Fruit fly (Drosophila melanogaster) whole organism, wandering third instar larva: ENCODE data around the gene Bet3.
A peak's percentile ranks its signal among the peaks of the same experiment; 100 is the strongest.

Experiments
- Abd-B ChIP-seq: fragments of >200 bp; optimal IDR thresholded peaks from 2 replicates; lab custom pipeline; 2017; ENCODE audit warnings: missing biosample characterization, missing genetic modification characterization
- CG32264 ChIP-seq: fragments of 200-800 bp; sonication (Bioruptor generic); optimal IDR thresholded peaks from 2 replicates; lab custom pipeline; 2016; ENCODE audit warnings: missing biosample characterization, missing genetic modification characterization
- CG9705 ChIP-seq: fragments of 200-800 bp; sonication (Bioruptor generic); optimal IDR thresholded peaks from 2 replicates; lab custom pipeline; 2018; ENCODE audit warnings: missing biosample characterization, mild to moderate bottlenecking, missing genetic modification characterization
- CrebA ChIP-seq: fragments of 200-800 bp; sonication (Bioruptor generic); optimal IDR thresholded peaks from 2 replicates; lab custom pipeline; 2016; ENCODE audit warnings: missing biosample characterization, mild to moderate bottlenecking, missing genetic modification characterization, borderline replicate concordance
- Dfd ChIP-seq: fragments of >200 bp; optimal IDR thresholded peaks from 2 replicates; lab custom pipeline; 2017; ENCODE audit warnings: missing biosample characterization, missing genetic modification characterization
- Dif ChIP-seq: fragments of 200-275, 200-300 bp; sonication (Bioruptor generic); optimal IDR thresholded peaks from 2 replicates; lab custom pipeline; 2018; ENCODE audit warnings: missing biosample characterization, missing genetic modification characterization; ENCODE audit not compliant: partially characterized antibody
- GATAd ChIP-seq: sonication (Bioruptor generic); optimal IDR thresholded peaks from 2 replicates; lab custom pipeline; 2016; ENCODE audit warnings: missing biosample characterization, missing genetic modification characterization
- HLH106 ChIP-seq: fragments of 200-800 bp; optimal IDR thresholded peaks from 3 replicates; lab custom pipeline; 2019; ENCODE audit warnings: missing biosample characterization, mild to moderate bottlenecking, missing genetic modification characterization, moderate library complexity
- Hnf4 ChIP-seq: fragments of 200-800 bp; sonication (Bioruptor generic); optimal IDR thresholded peaks from 2 replicates; lab custom pipeline; 2016; ENCODE audit warnings: missing biosample characterization, mild to moderate bottlenecking, missing genetic modification characterization
- Hr78 ChIP-seq: fragments of >200 bp; optimal IDR thresholded peaks from 2 replicates; lab custom pipeline; 2017; ENCODE audit warnings: missing biosample characterization, missing genetic modification characterization
- Hr83 ChIP-seq: fragments of 200-300 bp; sonication (Bioruptor generic); optimal IDR thresholded peaks from 2 replicates; lab custom pipeline; 2016; ENCODE audit warnings: missing biosample characterization, mild to moderate bottlenecking, missing genetic modification characterization, moderate library complexity; ENCODE audit not compliant: poor library complexity, severe bottlenecking
- Jra ChIP-seq: sonication (Bioruptor generic); optimal IDR thresholded peaks from 2 replicates; lab custom pipeline; 2016; ENCODE audit warnings: missing biosample characterization, missing genetic modification characterization
- Mio ChIP-seq: sonication (Bioruptor generic); optimal IDR thresholded peaks from 2 replicates; lab custom pipeline; 2016; ENCODE audit warnings: missing biosample characterization, missing genetic modification characterization
- Myc ChIP-seq: fragments of >200 bp; optimal IDR thresholded peaks from 2 replicates; lab custom pipeline; 2017
- N ChIP-seq: fragments of >200 bp; optimal IDR thresholded peaks from 2 replicates; lab custom pipeline; 2018; ENCODE audit warnings: missing biosample characterization, missing external identifiers, missing genetic modification characterization
- OdsH ChIP-seq: fragments of 200-800 bp; sonication (Bioruptor generic); optimal IDR thresholded peaks from 2 replicates; lab custom pipeline; 2016; ENCODE audit warnings: missing biosample characterization, mild to moderate bottlenecking, missing genetic modification characterization
- Rel ChIP-seq, 2 experiments: fragments of 200-800 bp; sonication (Bioruptor generic) in 1 of 2; optimal IDR thresholded peaks; 2 replicates in 1 of 2; 3 replicates in 1 of 2; lab custom pipeline; 2016 to 2019; ENCODE audit warnings: mild to moderate bottlenecking in 2 of 2, missing biosample characterization in 2 of 2, missing genetic modification characterization in 2 of 2, moderate library complexity in 1 of 2
- Vsx2 ChIP-seq: fragments of 200-300, 225-300 bp; sonication (Bioruptor generic); optimal IDR thresholded peaks from 2 replicates; lab custom pipeline; 2018; ENCODE audit warnings: missing biosample characterization, missing genetic modification characterization; ENCODE audit not compliant: partially characterized antibody
- br ChIP-seq: fragments of 200-800 bp; sonication (Bioruptor generic); optimal IDR thresholded peaks from 2 replicates; lab custom pipeline; 2016; ENCODE audit warnings: missing biosample characterization, missing genetic modification characterization
- brk ChIP-seq: fragments of 200-800 bp; sonication (Bioruptor generic); optimal IDR thresholded peaks from 2 replicates; lab custom pipeline; 2016; ENCODE audit warnings: missing biosample characterization, mild to moderate bottlenecking, missing genetic modification characterization
- dl ChIP-seq, 2 experiments: fragments of 175-275, 200-275 bp in 1 of 2; fragments of 200-275 bp in 1 of 2; sonication (Bioruptor generic); optimal IDR thresholded peaks; lab custom pipeline; 2018; ENCODE audit warnings: mild to moderate bottlenecking in 2 of 2, missing biosample characterization in 2 of 2, missing genetic modification characterization in 2 of 2, moderate library complexity in 2 of 2; ENCODE audit not compliant: partially characterized antibody in 2 of 2, insufficient read depth in 1 of 2
- dmrt93B ChIP-seq: fragments of 200-800 bp; sonication (Bioruptor generic); optimal IDR thresholded peaks from 2 replicates; lab custom pipeline; 2018; ENCODE audit warnings: missing biosample characterization, mild to moderate bottlenecking, missing genetic modification characterization
- dsf ChIP-seq: sonication (Bioruptor generic); optimal IDR thresholded peaks from 2 replicates; lab custom pipeline; 2016; ENCODE audit warnings: missing biosample characterization, missing genetic modification characterization, borderline replicate concordance
- ey ChIP-seq: fragments of 200-800 bp; sonication (Bioruptor generic); optimal IDR thresholded peaks from 2 replicates; lab custom pipeline; 2016; ENCODE audit warnings: missing biosample characterization, missing genetic modification characterization
- foxo ChIP-seq, 2 experiments: fragments of 200-800 bp; sonication (Bioruptor generic); optimal IDR thresholded peaks; 2 replicates in 1 of 2; 3 replicates in 1 of 2; lab custom pipeline; 2016 to 2017; ENCODE audit warnings: missing biosample characterization in 2 of 2, missing genetic modification characterization in 2 of 2
- fru ChIP-seq: fragments of 200-800 bp; sonication (Bioruptor generic); optimal IDR thresholded peaks from 3 replicates; lab custom pipeline; 2016; ENCODE audit warnings: missing biosample characterization, mild to moderate bottlenecking, missing genetic modification characterization
- h ChIP-seq: fragments of 200-800 bp; sonication (Bioruptor generic); optimal IDR thresholded peaks from 3 replicates; lab custom pipeline; 2016; ENCODE audit warnings: missing biosample characterization, mild to moderate bottlenecking, missing genetic modification characterization
- jim ChIP-seq: fragments of 175-275, 200-325 bp; sonication (Bioruptor generic); optimal IDR thresholded peaks from 2 replicates; lab custom pipeline; 2016; ENCODE audit warnings: missing biosample characterization, mild to moderate bottlenecking, missing genetic modification characterization
- lola ChIP-seq: fragments of >200 bp; optimal IDR thresholded peaks from 2 replicates; lab custom pipeline; 2017; ENCODE audit warnings: missing biosample characterization, missing genetic modification characterization
- pan ChIP-seq: fragments of >200 bp; optimal IDR thresholded peaks from 2 replicates; lab custom pipeline; 2017
- psq ChIP-seq: fragments of 200-800 bp; sonication (Bioruptor generic); optimal IDR thresholded peaks from 3 replicates; lab custom pipeline; 2017; ENCODE audit warnings: missing biosample characterization, mild to moderate bottlenecking, missing genetic modification characterization, moderate library complexity
- rgr ChIP-seq: fragments of 200-800 bp; sonication (Bioruptor generic); optimal IDR thresholded peaks from 3 replicates; lab custom pipeline; 2016; ENCODE audit warnings: missing biosample characterization, mild to moderate bottlenecking, missing genetic modification characterization
- sage ChIP-seq: fragments of 200-800 bp; sonication (Bioruptor generic); optimal IDR thresholded peaks from 2 replicates; lab custom pipeline; 2016; ENCODE audit warnings: missing biosample characterization, mild to moderate bottlenecking, missing genetic modification characterization
- sv ChIP-seq: fragments of 200-800 bp; sonication (Bioruptor generic); optimal IDR thresholded peaks from 3 replicates; lab custom pipeline; 2016; ENCODE audit warnings: missing biosample characterization, missing genetic modification characterization
- tai ChIP-seq: sonication (Bioruptor generic); optimal IDR thresholded peaks from 2 replicates; lab custom pipeline; 2016; ENCODE audit warnings: missing biosample characterization, missing genetic modification characterization
- usp ChIP-seq: fragments of >200 bp; optimal IDR thresholded peaks from 2 replicates; lab custom pipeline; 2017; ENCODE audit warnings: missing biosample characterization, missing genetic modification characterization
- woc ChIP-seq: sonication (Bioruptor generic); optimal IDR thresholded peaks from 2 replicates; lab custom pipeline; 2016; ENCODE audit warnings: missing biosample characterization, mild to moderate bottlenecking, missing genetic modification characterization

Bet3 gene

DNA sequence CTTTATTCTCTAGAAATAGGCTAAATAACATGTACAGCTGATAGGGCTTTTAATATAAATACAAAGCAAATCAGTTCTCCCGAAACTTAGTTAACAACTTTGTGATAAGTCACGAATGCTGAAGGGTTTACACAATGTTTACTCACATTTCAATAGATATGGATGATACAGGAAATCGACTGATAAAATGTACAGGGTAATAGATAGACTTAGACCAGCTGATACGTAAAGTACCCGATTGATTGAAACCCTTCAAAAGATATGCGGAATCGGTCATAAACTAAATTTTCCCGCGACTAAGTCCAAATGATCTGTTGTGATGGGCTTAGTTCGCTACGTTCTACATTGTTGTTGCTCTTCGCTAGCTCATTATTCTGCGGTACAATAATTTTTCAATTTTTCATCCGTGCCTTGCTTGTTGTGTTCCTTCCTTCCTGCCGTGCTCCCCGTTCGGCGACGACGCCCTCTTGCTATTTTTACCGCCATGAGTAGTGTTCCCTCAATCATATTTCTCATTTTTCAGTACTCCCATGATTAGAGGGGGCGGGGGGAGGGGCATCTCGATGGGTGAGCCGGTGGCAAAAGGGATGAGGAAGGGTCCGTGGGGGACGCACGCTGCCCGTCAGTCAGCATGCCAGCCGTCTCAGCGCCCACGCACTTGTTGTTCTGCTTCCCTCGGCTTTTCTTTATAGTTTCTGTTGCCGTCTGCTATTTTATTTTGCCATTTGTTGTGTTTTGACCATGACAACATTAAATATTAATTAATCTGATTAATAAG lies 9.1 kb downstream of the Bet3 start:
- TF ChIP-seq Jra (GFP tag; lab: Kevin White, UChicago): no peak

DNA sequence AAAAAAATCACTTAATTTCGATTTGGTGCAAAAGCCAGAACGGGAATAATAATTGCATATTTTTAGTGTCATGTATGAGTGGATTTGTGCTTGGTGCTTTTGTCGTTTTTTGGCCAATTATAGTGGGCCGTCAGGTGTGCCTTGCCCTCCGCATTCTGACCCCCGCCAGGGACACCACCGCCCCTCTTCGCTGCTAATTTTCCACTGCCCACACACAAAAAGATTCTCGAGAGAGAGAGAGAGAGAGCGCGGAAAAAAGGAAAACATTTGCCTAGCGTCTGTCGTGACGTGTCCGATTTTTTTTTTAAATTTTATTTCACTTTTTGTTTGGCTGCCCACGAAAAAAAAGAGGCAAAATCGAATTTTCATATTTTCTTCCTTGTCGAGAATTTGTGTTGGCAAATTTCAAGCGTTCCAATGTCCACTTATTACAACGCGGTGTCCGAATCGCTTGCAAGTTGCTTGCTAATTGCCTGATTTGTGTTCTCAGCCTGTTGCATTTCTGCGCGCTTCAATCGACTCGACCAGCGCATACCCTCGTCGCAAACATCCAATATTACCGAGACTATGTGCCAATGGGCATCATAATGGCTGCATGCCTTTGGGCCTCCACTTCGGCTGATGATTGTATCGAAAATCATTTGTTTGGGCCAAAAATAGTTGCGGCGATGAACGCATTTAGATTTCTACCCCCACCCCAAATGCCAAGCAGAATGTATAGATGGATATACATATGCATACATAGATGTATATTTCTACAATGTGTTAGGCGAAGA lies 10.0 kb downstream of the Bet3 start:
- TF ChIP-seq Rel (GFP tag; optimal IDR thresholded peaks at IDR 0.05; lab: Kevin White, UChicago) (no peak), Rel (tag; optimal IDR thresholded peaks at IDR 0.05; lab: Kevin White, UChicago) (no peak), sage (no peak), Dif (GFP tag; lab: Kevin White, UChicago) (peak; percentile 7), CG9705 (GFP tag; lab: Kevin White, UChicago) (no peak), Hr83 (no peak)

DNA sequence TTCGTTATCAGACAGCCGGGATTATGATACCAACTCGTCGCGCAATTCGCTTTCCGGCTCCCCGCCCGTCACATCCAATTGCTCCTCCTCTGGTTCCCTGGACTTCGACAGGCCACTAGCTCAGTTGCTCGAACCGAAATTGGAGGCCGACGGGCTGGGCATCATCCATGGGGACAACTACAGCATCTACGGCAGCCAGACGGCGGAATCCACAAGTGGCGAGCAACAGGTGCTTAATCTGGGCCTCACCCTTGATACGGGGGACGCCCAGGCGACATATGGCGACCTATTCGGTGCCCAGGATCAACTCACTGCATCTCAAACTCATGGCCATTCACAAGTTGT lies 11.5 kb downstream of the Bet3 start:
- TF ChIP-seq tai (no peak), Vsx2 (GFP tag; lab: Kevin White, UChicago) (no peak), usp (no peak), Hnf4 (GFP tag; lab: Kevin White, UChicago) (no peak), fru (GFP tag; lab: Kevin White, UChicago) (no peak), CG32264 (GFP tag; lab: Kevin White, UChicago) (no peak), psq (GFP tag; lab: Kevin White, UChicago) (no peak), ey (GFP tag; lab: Kevin White, UChicago) (no peak), rgr (GFP tag; lab: Kevin White, UChicago) (no peak), CrebA (no peak), pan (lab: Kevin White, UChicago) (no peak), Myc (lab: Kevin White, UChicago) (no peak), Mio (GFP tag; lab: Kevin White, UChicago) (no peak), brk (no peak), Hr78 (GFP tag; lab: Kevin White, UChicago) (no peak), Hr83 (no peak), br (GFP tag; lab: Kevin White, UChicago) (no peak), woc (GFP tag; lab: Kevin White, UChicago) (no peak)

DNA sequence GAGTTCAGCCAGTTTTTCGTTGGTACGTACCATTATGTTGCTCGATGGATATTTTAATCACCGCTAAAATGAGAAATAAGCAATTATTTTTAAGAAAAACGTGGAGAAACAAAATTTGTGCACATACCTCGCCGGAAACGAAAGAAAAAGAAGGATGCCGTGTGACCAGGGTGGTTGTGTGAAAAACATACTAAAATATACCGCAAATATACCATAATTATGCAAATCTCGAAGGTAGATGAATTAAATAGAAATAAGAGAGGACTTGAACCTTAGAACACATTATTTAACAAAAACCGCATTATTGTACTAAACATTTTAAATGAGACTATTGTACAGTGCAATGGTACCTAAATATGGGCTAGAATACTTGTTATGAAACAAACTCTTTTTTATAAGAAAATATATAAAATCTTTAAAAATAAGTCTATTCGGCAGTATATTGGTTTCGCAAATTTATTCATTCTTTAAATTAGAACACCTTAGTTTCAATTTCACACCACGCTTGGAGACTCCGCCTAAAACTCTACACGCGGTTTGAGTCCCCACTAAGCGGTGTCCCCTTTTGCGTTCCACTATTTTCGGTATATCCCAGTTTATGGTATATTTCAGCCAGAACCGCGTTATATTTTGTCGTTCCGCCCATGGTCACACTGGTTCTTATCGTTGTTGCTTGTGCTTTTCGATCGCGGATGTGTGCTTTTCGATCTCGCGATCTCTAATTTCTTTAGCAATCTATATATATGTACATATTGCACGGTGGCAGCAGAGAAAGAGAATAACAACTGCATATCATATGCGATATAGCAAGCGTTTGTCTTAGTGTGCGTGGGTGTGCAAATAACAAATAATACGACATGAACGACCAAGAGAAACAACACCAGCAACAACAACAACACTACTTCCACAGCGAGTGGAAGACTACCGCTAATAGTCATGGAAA lies 12.1 kb downstream of the Bet3 start, which contains the start of the genes RpS17 and MTF-1:
TSS of gene RpS17 (minus strand) at position 157 of the 943 bp plus-strand sequence.
TSS of gene MTF-1 (plus strand) at position 648 of the 943 bp plus-strand sequence.
- TF ChIP-seq psq (GFP tag; lab: Kevin White, UChicago): peak; percentile 9
- TF ChIP-seq Abd-B (GFP tag; lab: Kevin White, UChicago): no peak
- TF ChIP-seq h (GFP tag; lab: Kevin White, UChicago): peak; percentile 31
- TF ChIP-seq CG9705 (GFP tag; lab: Kevin White, UChicago): peak; percentile 27
- peak; percentile 44 for TF ChIP-seq GATAd (GFP tag; lab: Kevin White, UChicago)
- no peak for TF ChIP-seq CG32264 (GFP tag; lab: Kevin White, UChicago)
- peak; percentile 44 for TF ChIP-seq HLH106 (tag; lab: Kevin White, UChicago)
- TF ChIP-seq sv (GFP tag; lab: Kevin White, UChicago): peak; percentile 44
- no peak for TF ChIP-seq jim (GFP tag; lab: Kevin White, UChicago)
- no peak for TF ChIP-seq Jra (GFP tag; lab: Kevin White, UChicago)
- TF ChIP-seq lola (GFP tag; lab: Kevin White, UChicago): no peak
- TF ChIP-seq dsf (GFP tag; lab: Kevin White, UChicago): peak; percentile 9
- TF ChIP-seq OdsH (GFP tag; lab: Kevin White, UChicago): peak; percentile 30
- TF ChIP-seq sage: peak; percentile 20
- TF ChIP-seq foxo (GFP tag; optimal IDR thresholded peaks at IDR 0.05; lab: Kevin White, UChicago): peak in 1 of 2 experiments; percentile 41
- peak; percentile 21 for TF ChIP-seq Mio (GFP tag; lab: Kevin White, UChicago)
- peak; percentile 93 for TF ChIP-seq Myc (lab: Kevin White, UChicago)
- TF ChIP-seq dmrt93B: peak; percentile 28
- no peak for TF ChIP-seq tai
- TF ChIP-seq dl (GFP tag; optimal IDR thresholded peaks at IDR 0.05; lab: Kevin White, UChicago; ENCODE audit: insufficient read depth in 1 of 2, partially characterized antibody in 2 of 2): no peak
- peak; percentile 22 for TF ChIP-seq fru (GFP tag; lab: Kevin White, UChicago)
- TF ChIP-seq CrebA: no peak
- no peak for TF ChIP-seq Dfd (GFP tag; lab: Kevin White, UChicago)
- peak; percentile 76 for TF ChIP-seq rgr (GFP tag; lab: Kevin White, UChicago)
- no peak for TF ChIP-seq br (GFP tag; lab: Kevin White, UChicago)
- TF ChIP-seq brk: peak; percentile 36
- TF ChIP-seq woc (GFP tag; lab: Kevin White, UChicago): no peak
- no peak for TF ChIP-seq pan (lab: Kevin White, UChicago)
- TF ChIP-seq Dif (GFP tag; lab: Kevin White, UChicago): no peak
- TF ChIP-seq Rel (GFP tag; optimal IDR thresholded peaks at IDR 0.05; lab: Kevin White, UChicago): no peak
- TF ChIP-seq Rel (tag; optimal IDR thresholded peaks at IDR 0.05; lab: Kevin White, UChicago): peak; percentile 86
- TF ChIP-seq Vsx2 (GFP tag; lab: Kevin White, UChicago): no peak
- TF ChIP-seq N (GFP tag; lab: Kevin White, UChicago): no peak
